Fruit fly (Drosophila melanogaster) whole organism, embryonic: ENCODE measurements around the gene InR.

Experiments used
- Blimp-1 ChIP-seq: fragments of 200-800 bp; sonication (Bioruptor generic); optimal IDR thresholded peaks from 3 replicates; lab custom pipeline; 2018; ENCODE audit warnings: missing biosample characterization, missing genetic modification characterization, mild to moderate bottlenecking, moderate library complexity, missing genetic modification reagents
- CG15514 ChIP-seq: fragments of 200-800 bp; sonication (Bioruptor generic); optimal IDR thresholded peaks from 3 replicates; lab custom pipeline; 2017; ENCODE audit warnings: missing biosample characterization, missing genetic modification characterization, mild to moderate bottlenecking, moderate library complexity, missing genetic modification reagents
- CG16863 ChIP-seq: fragments of 200-800 bp; sonication (Bioruptor generic); optimal IDR thresholded peaks from 3 replicates; lab custom pipeline; 2016; ENCODE audit warnings: missing biosample characterization, missing genetic modification characterization
- CG17361 ChIP-seq: fragments of 200-800 bp; sonication (Bioruptor generic); IDR thresholded peaks from 3 replicates; pipeline ENCODE4 v1.3.6; 2022; ENCODE audit warnings: missing biosample characterization, missing genetic modification characterization
- CG30403 ChIP-seq: fragments of 200-800 bp; sonication (Bioruptor generic); optimal IDR thresholded peaks from 3 replicates; lab custom pipeline; 2016; ENCODE audit warnings: missing biosample characterization, missing genetic modification characterization
- Neu2 ChIP-seq: fragments of 200-800 bp; sonication (Bioruptor generic); optimal IDR thresholded peaks from 3 replicates; lab custom pipeline; 2016; ENCODE audit warnings: missing biosample characterization, missing genetic modification characterization, borderline replicate concordance
- Optix ChIP-seq: fragments of 200-800 bp; sonication (Bioruptor generic); IDR thresholded peaks from 3 replicates; pipeline ENCODE4 v1.3.6; 2022; ENCODE audit warnings: missing biosample characterization, missing genetic modification characterization
- gsb ChIP-seq: fragments of 200-800 bp; sonication (Bioruptor generic); IDR thresholded peaks from 2 replicates; pipeline ENCODE4 v1.3.6; 2022; ENCODE audit warnings: missing biosample characterization, missing genetic modification characterization
- psq ChIP-seq: fragments of 200-800 bp; sonication (Bioruptor generic); optimal IDR thresholded peaks from 2 replicates; lab custom pipeline; 2017; ENCODE audit warnings: missing biosample characterization, missing genetic modification characterization

DNA sequence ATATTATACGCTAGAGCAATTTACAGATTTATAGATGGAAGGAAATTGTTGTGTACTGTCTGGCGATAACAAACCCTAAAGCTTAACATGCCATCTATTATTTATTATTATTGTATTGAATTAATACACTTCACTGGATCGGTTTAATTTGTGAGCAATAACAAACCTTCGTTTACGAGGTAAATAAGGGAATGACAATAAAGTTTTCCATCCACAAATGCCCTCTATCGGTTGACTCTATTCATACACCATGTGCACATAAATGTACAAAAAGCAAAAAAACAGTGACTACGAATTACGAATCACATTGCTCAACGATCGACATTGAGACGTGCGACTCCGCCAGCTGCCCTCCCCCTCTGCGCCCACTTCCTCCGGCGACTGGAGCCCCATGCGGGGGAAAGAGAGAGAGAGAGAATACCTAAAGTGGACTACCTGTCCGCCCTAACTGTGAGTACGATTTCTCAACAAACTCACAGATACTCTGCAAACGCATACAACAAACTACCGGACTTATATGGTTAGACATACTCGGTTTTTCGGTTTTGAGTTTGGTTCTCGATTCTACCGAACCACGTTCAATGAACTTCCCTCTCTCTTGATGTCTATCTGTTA lies 17.9 kb upstream of the InR start:
- TF ChIP-seq gsb (GFP tag; lab: Robert Waterston, UW) (0 out of 2 replicates have a peak, but pooled peaks have one; percentile 7), psq (GFP tag; lab: Kevin White, UChicago) (no peak), CG15514 (GFP tag; lab: Kevin White, UChicago) (peak; percentile 5), Neu2 (GFP tag; lab: Kevin White, UChicago) (no peak), Optix (GFP tag; lab: Robert Waterston, UW) (no peak), CG17361 (GFP tag; lab: Robert Waterston, UW) (no peak), CG30403 (no peak), CG16863 (GFP tag; lab: Kevin White, UChicago) (no peak), Blimp-1 (GFP tag; lab: Kevin White, UChicago) (no peak)
